Fruit fly (Drosophila melanogaster): ENCODE measurements around the gene Hgsnat.

dm6 chrX:4938986-4939385 lies 20.5 kb downstream of the Hgsnat start, which contains the start of gene Ptp4E:
- no peak for TF ChIP-seq psq (optimal IDR thresholded peaks at IDR 0.05)
- no peak for TF ChIP-seq h (optimal IDR thresholded peaks at IDR 0.05)
- TF ChIP-seq Sin3A (optimal IDR thresholded peaks at IDR 0.05) = no peak
- no peak for TF ChIP-seq Myc (optimal IDR thresholded peaks at IDR 0.05)
- TF ChIP-seq ttk (optimal IDR thresholded peaks at IDR 0.05) = no peak

Measured in Kc167 (cell line).